Fruit fly (Drosophila melanogaster) whole organism, embryonic: ENCODE data around the gene CG2772.

Source experiments
- fru ChIP-seq: fragments of >200 bp; optimal IDR thresholded peaks from 2 replicates; lab custom pipeline; 2017
- pb ChIP-seq: fragments of 200-800 bp; sonication (Bioruptor generic); optimal IDR thresholded peaks from 3 replicates; lab custom pipeline; 2016; ENCODE audit warnings: missing biosample characterization, missing genetic modification characterization
- sr ChIP-seq: fragments of 200-800 bp; sonication (Bioruptor generic); IDR thresholded peaks from 3 replicates; pipeline ENCODE4 v1.3.6; 2022; ENCODE audit warnings: missing biosample characterization, missing genetic modification characterization

DNA sequence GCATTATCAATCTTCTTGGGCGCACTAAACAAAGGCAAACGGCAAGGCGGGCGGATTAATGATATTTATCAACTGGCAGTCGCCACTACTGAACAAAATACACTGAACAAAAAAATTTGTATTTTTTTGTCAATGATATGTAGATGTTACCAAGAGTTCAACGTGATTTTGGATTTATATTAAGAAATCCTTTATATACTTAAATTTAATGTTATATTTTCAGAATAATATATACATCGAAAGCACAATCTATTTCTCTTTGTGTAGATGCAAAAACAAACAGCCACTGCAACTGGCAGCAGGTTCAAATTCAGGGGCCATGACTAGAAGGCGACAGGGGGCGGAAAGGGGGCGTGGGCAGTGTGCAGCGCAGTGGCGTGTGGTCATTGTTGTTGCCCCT, 36.9 kb downstream of the CG2772 start:
- TF ChIP-seq pb: no peak
- TF ChIP-seq fru: no peak
- no peak; the same call in 2 of the 3 replicates for TF ChIP-seq sr (GFP tag; lab: Robert Waterston, UW)
